Worm (Caenorhabditis elegans) whole organism, L2 larva: ENCODE results near the gene Y75B8A.13.

Experiments used
- C34F6.9 ChIP-seq: fragments of 150-350 bp; optimal IDR thresholded peaks from 2 replicates; lab custom pipeline; 2014; ENCODE audit warnings: missing biosample characterization, missing genetic modification characterization
- R02D3.7 ChIP-seq: fragments of 150-350 bp; optimal IDR thresholded peaks from 2 replicates; lab custom pipeline; 2014; ENCODE audit warnings: missing biosample characterization, missing genetic modification characterization
- alr-1 ChIP-seq: fragments of 150-350 bp; optimal IDR thresholded peaks from 2 replicates; lab custom pipeline; 2014; ENCODE audit warnings: missing biosample characterization, missing genetic modification characterization
- aly-2 ChIP-seq: fragments of 150-350 bp; optimal IDR thresholded peaks from 2 replicates; lab custom pipeline; 2014; ENCODE audit warnings: missing biosample characterization, missing genetic modification characterization
- ama-1 ChIP-seq: fragments of 150-350 bp; optimal IDR thresholded peaks from 2 replicates; lab custom pipeline; 2018; ENCODE audit warnings: inconsistent platforms
- ceh-16 ChIP-seq: fragments of 150-350 bp; optimal IDR thresholded peaks from 2 replicates; lab custom pipeline; 2014; ENCODE audit warnings: missing biosample characterization, missing genetic modification characterization
- ceh-82 ChIP-seq: fragments of 150-350 bp; optimal IDR thresholded peaks from 2 replicates; lab custom pipeline; 2014; ENCODE audit warnings: missing biosample characterization, missing genetic modification characterization
- crh-2 ChIP-seq: sonication (generic microtip); optimal IDR thresholded peaks from 2 replicates; lab custom pipeline; 2017; ENCODE audit warnings: missing biosample characterization, missing genetic modification characterization
- dmd-4 ChIP-seq: sonication (generic microtip); optimal IDR thresholded peaks from 2 replicates; lab custom pipeline; 2017; ENCODE audit warnings: missing biosample characterization, missing genetic modification characterization
- egl-27 ChIP-seq: sonication (generic microtip); optimal IDR thresholded peaks from 3 replicates; lab custom pipeline; 2017; ENCODE audit warnings: missing biosample characterization, missing genetic modification reagents, missing genetic modification characterization
- elt-1 ChIP-seq: fragments of 150-350 bp; optimal IDR thresholded peaks from 2 replicates; lab custom pipeline; 2014; ENCODE audit warnings: missing biosample characterization, missing genetic modification characterization
- elt-3 ChIP-seq: sonication (generic microtip); optimal IDR thresholded peaks from 2 replicates; lab custom pipeline; 2017; ENCODE audit warnings: missing biosample characterization, missing genetic modification characterization
- lin-39 ChIP-seq: fragments of 150-350 bp; optimal IDR thresholded peaks from 2 replicates; lab custom pipeline; 2014; ENCODE audit warnings: missing biosample characterization, missing genetic modification reagents, missing genetic modification characterization
- mab-5 ChIP-seq: fragments of 150-350 bp; optimal IDR thresholded peaks from 2 replicates; lab custom pipeline; 2014; ENCODE audit warnings: missing biosample characterization, missing genetic modification characterization
- mbf-1 ChIP-seq: sonication (generic microtip); optimal IDR thresholded peaks from 2 replicates; lab custom pipeline; 2017; ENCODE audit warnings: missing biosample characterization, missing genetic modification characterization
- mdl-1 ChIP-seq, 2 experiments: fragments of 150-350 bp in 1 of 2; sonication (generic microtip) in 1 of 2; optimal IDR thresholded peaks; 2 replicates each; lab custom pipeline; 2017; ENCODE audit warnings: missing biosample characterization in 2 of 2, missing genetic modification characterization in 2 of 2
- nhr-10 ChIP-seq: sonication (generic microtip); optimal IDR thresholded peaks from 2 replicates; lab custom pipeline; 2017; ENCODE audit warnings: missing biosample characterization, missing genetic modification characterization
- nhr-11 ChIP-seq: fragments of 150-350 bp; optimal IDR thresholded peaks from 2 replicates; lab custom pipeline; 2014; ENCODE audit warnings: missing biosample characterization, missing genetic modification characterization
- nhr-12 ChIP-seq: fragments of 150-350 bp; optimal IDR thresholded peaks from 2 replicates; lab custom pipeline; 2014; ENCODE audit warnings: missing biosample characterization, missing genetic modification characterization
- nhr-129 ChIP-seq: fragments of 150-350 bp; optimal IDR thresholded peaks from 2 replicates; lab custom pipeline; 2014; ENCODE audit warnings: missing biosample characterization, missing genetic modification characterization
- nhr-23 ChIP-seq: fragments of 150-350 bp; optimal IDR thresholded peaks from 2 replicates; lab custom pipeline; 2014; ENCODE audit warnings: missing biosample characterization, missing genetic modification reagents, missing genetic modification characterization
- nhr-25 ChIP-seq: fragments of 150-350 bp; sonication (generic microtip); optimal IDR thresholded peaks from 3 replicates; lab custom pipeline; 2014; ENCODE audit warnings: missing biosample characterization, missing genetic modification characterization
- nhr-77 ChIP-seq: fragments of 150-350 bp; optimal IDR thresholded peaks from 2 replicates; lab custom pipeline; 2014; ENCODE audit warnings: missing biosample characterization, missing genetic modification characterization
- peb-1 ChIP-seq: fragments of 150-350 bp; optimal IDR thresholded peaks from 2 replicates; lab custom pipeline; 2014; ENCODE audit warnings: missing biosample characterization, missing genetic modification characterization
- skn-1 ChIP-seq: sonication (generic microtip); optimal IDR thresholded peaks from 2 replicates; lab custom pipeline; 2017; ENCODE audit warnings: missing biosample characterization, missing genetic modification characterization
- sma-3 ChIP-seq: sonication (generic microtip); optimal IDR thresholded peaks from 2 replicates; lab custom pipeline; 2016; ENCODE audit warnings: missing genetic modification reagents, missing genetic modification characterization, missing compliant biosample characterization
- sma-9 ChIP-seq, 2 experiments: fragments of 150-350 bp in 1 of 2; sonication (generic microtip) in 1 of 2; optimal IDR thresholded peaks; 2 replicates each; lab custom pipeline; 2014 to 2016; ENCODE audit warnings: missing genetic modification characterization in 2 of 2, mild to moderate bottlenecking in 1 of 2, missing biosample characterization in 1 of 2, missing compliant biosample characterization in 1 of 2, missing genetic modification reagents in 1 of 2, moderate library complexity in 1 of 2
- snpc-4 ChIP-seq: fragments of 150-350 bp; optimal IDR thresholded peaks from 2 replicates; lab custom pipeline; 2014; ENCODE audit warnings: missing biosample characterization, missing genetic modification characterization
- unc-39 ChIP-seq: fragments of 150-350 bp; optimal IDR thresholded peaks from 2 replicates; lab custom pipeline; 2014; ENCODE audit warnings: missing biosample characterization, missing genetic modification characterization
- unc-62 ChIP-seq: fragments of 150-350 bp; optimal IDR thresholded peaks from 2 replicates; lab custom pipeline; 2014; ENCODE audit warnings: missing biosample characterization, missing genetic modification reagents, missing genetic modification characterization
- zag-1 ChIP-seq: fragments of 150-350 bp; optimal IDR thresholded peaks from 2 replicates; lab custom pipeline; 2014; ENCODE audit warnings: missing biosample characterization, missing genetic modification characterization
- ztf-4 ChIP-seq: fragments of 150-350 bp; optimal IDR thresholded peaks from 2 replicates; lab custom pipeline; 2014; ENCODE audit warnings: missing biosample characterization, missing genetic modification characterization

Y75B8A.13 gene

DNA sequence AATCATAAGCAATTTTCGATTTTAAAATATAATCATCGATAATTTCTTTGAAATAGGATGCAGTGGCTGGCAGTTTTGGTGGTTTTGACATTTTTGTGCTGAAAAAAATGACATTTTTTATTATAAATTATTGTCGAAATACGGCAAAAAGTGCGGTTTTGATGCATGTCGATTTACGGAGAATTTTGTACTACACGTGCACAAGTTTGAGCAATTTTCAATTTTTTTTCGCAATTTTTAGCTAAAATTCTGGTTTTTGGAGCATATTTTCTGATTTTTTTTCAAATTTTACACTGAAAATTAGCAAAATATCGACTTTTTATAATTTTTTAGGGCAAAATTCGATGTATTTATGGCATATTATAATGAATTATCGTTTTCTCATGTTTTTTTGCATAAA is at the start of gene Y75B8A.13:
TSS of gene Y75B8A.13 (minus strand) at position 101 of the 400 bp plus-strand sequence.
- TF ChIP-seq nhr-23 (no peak), zag-1 (tag; lab: Kevin White, UChicago) (no peak), alr-1 (tag; lab: Kevin White, UChicago) (no peak), lin-39 (no peak), ama-1 (no peak), dmd-4 (tag; lab: Kevin White, UChicago) (no peak), mdl-1 (tag; optimal IDR thresholded peaks at IDR 0.05; lab: Kevin White, UChicago) (no peak), nhr-11 (tag; lab: Kevin White, UChicago) (no peak)

DNA sequence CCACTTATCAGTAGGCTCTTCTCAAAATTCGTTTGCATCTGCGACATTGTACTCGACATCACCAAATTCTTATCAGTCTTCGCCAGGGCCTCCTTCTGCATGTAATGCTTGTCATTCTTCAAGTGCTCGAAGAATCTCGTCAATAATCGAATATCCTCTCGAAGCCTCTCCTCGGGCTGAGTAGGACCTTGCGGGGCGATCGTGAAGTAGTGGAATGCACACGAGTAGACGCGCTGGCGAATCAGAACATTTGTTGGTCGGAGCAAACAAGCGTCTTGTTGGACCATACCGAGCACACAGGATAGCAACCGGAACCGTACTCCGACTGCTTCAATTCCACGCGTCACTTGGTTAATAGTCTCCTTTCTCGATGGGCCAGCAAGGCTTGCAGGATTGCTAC is 44.9 kb upstream of the Y75B8A.13 start:
- TF ChIP-seq nhr-23 (no peak), nhr-129 (tag; lab: Kevin White, UChicago) (no peak), unc-62 (GFP tag; lab: Kevin White, UChicago) (no peak), crh-2 (tag; lab: Kevin White, UChicago) (no peak), mbf-1 (tag; lab: Kevin White, UChicago) (no peak), nhr-25 (tag; lab: Kevin White, UChicago) (no peak), sma-3 (GFP tag; lab: Kevin White, UChicago) (no peak), sma-9 (GFP tag; optimal IDR thresholded peaks at IDR 0.05; lab: Kevin White, UChicago) (no peak), sma-9 (tag; optimal IDR thresholded peaks at IDR 0.05; lab: Kevin White, UChicago) (no peak), ama-1 (no peak), unc-39 (no peak), nhr-77 (tag; lab: Kevin White, UChicago) (no peak), elt-3 (tag; lab: Kevin White, UChicago) (no peak), mab-5 (tag; lab: Kevin White, UChicago) (no peak), aly-2 (no peak)

DNA sequence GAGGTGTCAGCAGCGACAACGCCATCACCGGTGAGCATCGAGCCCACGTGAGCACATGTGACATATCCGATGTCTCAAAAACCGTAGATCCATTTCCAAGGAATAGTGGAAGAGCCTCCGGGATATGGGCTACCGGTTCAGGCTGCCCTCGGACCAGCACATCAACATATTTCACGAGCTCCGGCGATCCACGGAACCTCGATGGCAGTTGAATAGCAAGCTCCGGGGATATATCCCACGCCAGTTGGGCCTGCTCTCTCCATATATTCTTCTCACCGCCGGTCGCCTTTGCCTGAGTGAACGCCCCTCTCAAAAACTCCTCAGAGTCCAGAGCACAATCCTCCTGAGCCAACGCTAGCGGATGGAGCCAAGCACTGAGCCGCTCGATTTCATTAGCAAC is 44.3 kb upstream of the Y75B8A.13 start:
- TF ChIP-seq nhr-10 (no peak), alr-1 (tag; lab: Kevin White, UChicago) (no peak), mab-5 (tag; lab: Kevin White, UChicago) (no peak), ceh-82 (tag; lab: Kevin White, UChicago) (no peak), unc-39 (no peak), sma-9 (GFP tag; optimal IDR thresholded peaks at IDR 0.05; lab: Kevin White, UChicago) (no peak), sma-9 (tag; optimal IDR thresholded peaks at IDR 0.05; lab: Kevin White, UChicago) (no peak), egl-27 (tag; lab: Kevin White, UChicago) (no peak), snpc-4 (tag; lab: Kevin White, UChicago) (no peak), nhr-12 (no peak), elt-1 (no peak), ama-1 (no peak), peb-1 (tag; lab: Kevin White, UChicago) (no peak), ceh-16 (no peak)
- TF ChIP-seq, all 48 proteins: peak for 0

DNA sequence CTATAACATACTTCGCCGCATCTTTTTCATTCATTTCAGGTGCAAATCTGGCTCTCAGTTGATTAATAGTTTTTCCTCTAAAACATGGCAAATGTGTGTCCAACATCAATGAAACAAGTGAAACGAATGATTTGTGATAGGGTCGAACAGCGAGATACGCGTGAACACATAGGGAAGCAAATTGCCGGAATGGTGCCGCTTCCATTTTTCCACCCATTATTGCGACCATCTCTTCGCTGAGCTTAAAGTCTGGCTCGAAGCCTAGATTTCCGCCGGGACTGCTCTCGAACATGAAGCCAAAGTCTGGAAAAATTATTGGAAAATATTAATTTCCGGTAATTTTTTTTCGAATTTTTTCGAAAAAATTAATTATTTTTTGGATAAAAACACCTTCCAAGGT is 37.8 kb upstream of the Y75B8A.13 start:
- TF ChIP-seq ztf-4 = no peak
- no peak for TF ChIP-seq skn-1 (tag; lab: Kevin White, UChicago)
- no peak for TF ChIP-seq mbf-1 (tag; lab: Kevin White, UChicago)
- no peak for TF ChIP-seq nhr-25 (tag; lab: Kevin White, UChicago)
- TF ChIP-seq ceh-82 (tag; lab: Kevin White, UChicago) = no peak
- TF ChIP-seq nhr-11 (tag; lab: Kevin White, UChicago) = no peak
- no peak for TF ChIP-seq elt-3 (tag; lab: Kevin White, UChicago)

DNA sequence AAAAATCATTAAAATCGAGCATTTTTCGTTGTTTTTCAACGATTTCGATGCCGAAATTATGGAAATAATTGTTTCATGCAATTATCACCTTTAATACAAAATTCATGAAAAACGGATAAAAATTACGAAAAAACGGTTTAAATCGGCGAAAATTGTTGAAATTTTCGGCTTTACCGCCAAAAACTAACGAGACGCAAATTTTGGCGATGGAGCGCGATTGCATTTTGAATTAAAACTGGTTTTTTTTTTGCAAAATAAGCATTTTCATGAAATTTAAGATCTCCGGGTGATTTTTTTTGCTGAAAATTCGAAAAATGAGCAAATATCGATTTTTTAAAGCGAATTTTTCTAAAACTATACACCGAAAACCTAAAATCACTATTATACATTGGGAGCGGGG is 35.7 kb upstream of the Y75B8A.13 start:
- TF ChIP-seq lin-39 (no peak), elt-3 (tag; lab: Kevin White, UChicago) (no peak), ceh-82 (tag; lab: Kevin White, UChicago) (no peak), crh-2 (tag; lab: Kevin White, UChicago) (no peak), unc-39 (no peak), C34F6.9 (no peak), unc-62 (GFP tag; lab: Kevin White, UChicago) (no peak), mab-5 (tag; lab: Kevin White, UChicago) (no peak), nhr-10 (no peak), R02D3.7 (tag; lab: Kevin White, UChicago) (no peak)
